Worm (Caenorhabditis elegans): ENCODE measurements around the gene unc-24.

- no peak for TF ChIP-seq fkh-10 (GFP tag; optimal IDR thresholded peaks at IDR 0.05)
- no peak for TF ChIP-seq zip-5 (tag; optimal IDR thresholded peaks at IDR 0.05)
- TF ChIP-seq ceh-18 (tag; optimal IDR thresholded peaks at IDR 0.05): no peak
- TF ChIP-seq sdc-2 (tag; optimal IDR thresholded peaks at IDR 0.05): no peak
- TF ChIP-seq lim-6 (tag; optimal IDR thresholded peaks at IDR 0.05): no peak
- TF ChIP-seq ceh-14 (tag; optimal IDR thresholded peaks at IDR 0.05): no peak
- TF ChIP-seq ama-1 (optimal IDR thresholded peaks at IDR 0.05): no peak
- no peak for TF ChIP-seq dmd-4 (tag; optimal IDR thresholded peaks at IDR 0.05; ENCODE audit: borderline replicate concordance)
- TF ChIP-seq unc-86 (tag; optimal IDR thresholded peaks at IDR 0.05): no peak
- no peak for TF ChIP-seq pag-3 (tag; optimal IDR thresholded peaks at IDR 0.05; ENCODE audit: borderline replicate concordance)
- no peak for TF ChIP-seq hlh-8 (tag; optimal IDR thresholded peaks at IDR 0.05)
- no peak for TF ChIP-seq ceh-34 (tag; optimal IDR thresholded peaks at IDR 0.05)
- TF ChIP-seq nhr-11 (tag; optimal IDR thresholded peaks at IDR 0.05): no peak
- no peak for TF ChIP-seq hlh-15 (tag; optimal IDR thresholded peaks at IDR 0.05)
These were observed 2.4 kb downstream of the unc-24 start, which contains the start of gene arf-5 for ce11 chrIV:7982024-7982576.
